Fruit fly (Drosophila melanogaster) whole organism, embryonic: Measurements from ENCODE around the gene Vti1a.

Experiments used
- ATbp ChIP-seq: fragments of 200-800 bp; sonication (Bioruptor generic); optimal IDR thresholded peaks from 2 replicates; lab custom pipeline; 2017; ENCODE audit warnings: missing biosample characterization, mild to moderate bottlenecking, missing genetic modification characterization, missing genetic modification reagents
- B-H2 ChIP-seq: fragments of 200-800 bp; sonication (Bioruptor generic); optimal IDR thresholded peaks from 2 replicates; lab custom pipeline; 2018; ENCODE audit warnings: missing biosample characterization, mild to moderate bottlenecking, missing genetic modification characterization
- BtbVII ChIP-seq: fragments of 200-800 bp; sonication (Bioruptor generic); optimal IDR thresholded peaks from 3 replicates; lab custom pipeline; 2017; ENCODE audit warnings: missing biosample characterization, mild to moderate bottlenecking, missing genetic modification characterization
- CG10565 ChIP-seq: fragments of 200-800 bp; sonication (Bioruptor generic); optimal IDR thresholded peaks from 3 replicates; lab custom pipeline; 2016; ENCODE audit warnings: missing biosample characterization, mild to moderate bottlenecking, missing genetic modification characterization
- CG12236 ChIP-seq: fragments of 200-800 bp; sonication (Bioruptor generic); optimal IDR thresholded peaks from 2 replicates; lab custom pipeline; 2016; ENCODE audit warnings: missing biosample characterization, missing genetic modification characterization
- CG14050 ChIP-seq: fragments of 200-800 bp; sonication (Bioruptor generic); IDR thresholded peaks from 3 replicates; pipeline ENCODE4 v1.3.6; 2022; ENCODE audit warnings: missing biosample characterization, missing genetic modification characterization
- CG14441 ChIP-seq: fragments of 200-800 bp; sonication (Bioruptor generic); IDR thresholded peaks from 2 replicates; pipeline ENCODE4 v1.3.6; 2022; ENCODE audit warnings: missing biosample characterization, missing genetic modification characterization
- CG15269 ChIP-seq: fragments of 200-800 bp; sonication (Bioruptor generic); optimal IDR thresholded peaks from 2 replicates; lab custom pipeline; 2018; ENCODE audit warnings: missing biosample characterization, mild to moderate bottlenecking, missing genetic modification characterization, moderate library complexity
- CG16863 ChIP-seq: fragments of 200-800 bp; sonication (Bioruptor generic); optimal IDR thresholded peaks from 3 replicates; lab custom pipeline; 2016; ENCODE audit warnings: missing biosample characterization, missing genetic modification characterization
- CG17328 ChIP-seq: fragments of 200-800 bp; sonication (Bioruptor generic); IDR thresholded peaks from 2 replicates; pipeline ENCODE4 v1.3.6; 2022; ENCODE audit warnings: missing biosample characterization, missing genetic modification characterization
- CG17612 ChIP-seq: fragments of 200-800 bp; sonication (Bioruptor generic); IDR thresholded peaks from 2 replicates; pipeline ENCODE4 v1.3.6; 2022; ENCODE audit warnings: missing biosample characterization, missing genetic modification characterization
- CG17912 ChIP-seq: fragments of 200-800 bp; sonication (Bioruptor generic); optimal IDR thresholded peaks from 2 replicates; lab custom pipeline; 2018; ENCODE audit warnings: missing biosample characterization, mild to moderate bottlenecking, missing genetic modification characterization
- CG3163 ChIP-seq: fragments of 200-800 bp; sonication (Bioruptor generic); optimal IDR thresholded peaks from 3 replicates; lab custom pipeline; 2016; ENCODE audit warnings: missing biosample characterization, missing genetic modification characterization
- CG33213 ChIP-seq: fragments of 200-800 bp; sonication (Bioruptor generic); optimal IDR thresholded peaks from 3 replicates; lab custom pipeline; 2016; ENCODE audit warnings: missing biosample characterization, missing genetic modification characterization
- CG4730 ChIP-seq: fragments of 200-800 bp; sonication (Bioruptor generic); IDR thresholded peaks from 2 replicates; pipeline ENCODE4 v1.3.6; 2022; ENCODE audit warnings: missing biosample characterization, missing genetic modification characterization
- CG7928 ChIP-seq: fragments of 200-800 bp; sonication (Bioruptor generic); optimal IDR thresholded peaks from 2 replicates; lab custom pipeline; 2017; ENCODE audit warnings: missing biosample characterization, mild to moderate bottlenecking, missing genetic modification characterization
- CG9437 ChIP-seq: fragments of 200-800 bp; sonication (Bioruptor generic); optimal IDR thresholded peaks from 2 replicates; lab custom pipeline; 2018; ENCODE audit warnings: missing biosample characterization, mild to moderate bottlenecking, missing genetic modification characterization
- CG9727 ChIP-seq: fragments of 200-800 bp; sonication (Bioruptor generic); optimal IDR thresholded peaks from 3 replicates; lab custom pipeline; 2017; ENCODE audit warnings: missing biosample characterization, mild to moderate bottlenecking, missing genetic modification characterization
- Chrac-16 ChIP-seq: fragments of 200-800 bp; sonication (Bioruptor generic); optimal IDR thresholded peaks from 3 replicates; lab custom pipeline; 2016; ENCODE audit warnings: missing biosample characterization, missing genetic modification characterization
- CrebB ChIP-seq: fragments of 200-800 bp; sonication (Bioruptor generic); optimal IDR thresholded peaks from 3 replicates; lab custom pipeline; 2018; ENCODE audit warnings: missing biosample characterization, mild to moderate bottlenecking, missing genetic modification characterization
- D ChIP-seq, 2 experiments: fragments of 200-800 bp in 1 of 2; fragments of >200 bp in 1 of 2; sonication (Bioruptor generic) in 1 of 2; optimal IDR thresholded peaks; 2 replicates in 1 of 2; 3 replicates in 1 of 2; lab custom pipeline; 2017; ENCODE audit warnings: mild to moderate bottlenecking in 1 of 2, missing biosample characterization in 1 of 2, missing genetic modification characterization in 1 of 2, missing genetic modification reagents in 1 of 2
- D19A ChIP-seq: fragments of 200-800 bp; optimal IDR thresholded peaks from 3 replicates; lab custom pipeline; 2019; ENCODE audit warnings: missing biosample characterization, mild to moderate bottlenecking, missing genetic modification characterization, moderate library complexity
- D19B ChIP-seq: fragments of 200-800 bp; sonication (Bioruptor generic); optimal IDR thresholded peaks from 2 replicates; lab custom pipeline; 2017; ENCODE audit warnings: missing biosample characterization, mild to moderate bottlenecking, missing genetic modification characterization
- Fer3 ChIP-seq: fragments of 200-800 bp; sonication (Bioruptor generic); optimal IDR thresholded peaks from 2 replicates; lab custom pipeline; 2018; ENCODE audit warnings: missing biosample characterization, mild to moderate bottlenecking, missing genetic modification characterization, moderate library complexity
- Hmr ChIP-seq: fragments of 200-800 bp; sonication (Bioruptor generic); optimal IDR thresholded peaks from 3 replicates; lab custom pipeline; 2017; ENCODE audit warnings: mild to moderate bottlenecking, missing biosample characterization, missing genetic modification reagents, missing genetic modification characterization
- Max ChIP-seq: fragments of 200-800 bp; sonication (Bioruptor generic); optimal IDR thresholded peaks from 2 replicates; lab custom pipeline; 2016; ENCODE audit warnings: missing biosample characterization, mild to moderate bottlenecking, missing genetic modification characterization
- Meics ChIP-seq: fragments of 200-800 bp; sonication (Bioruptor generic); optimal IDR thresholded peaks from 2 replicates; lab custom pipeline; 2017; ENCODE audit warnings: missing biosample characterization, mild to moderate bottlenecking, missing genetic modification characterization
- Myb ChIP-seq: fragments of 200-800 bp; sonication (Bioruptor generic); optimal IDR thresholded peaks from 2 replicates; lab custom pipeline; 2016; ENCODE audit warnings: missing biosample characterization, missing genetic modification characterization
- NC2β ChIP-seq: fragments of 200-800 bp; sonication (Bioruptor generic); optimal IDR thresholded peaks from 2 replicates; lab custom pipeline; 2016; ENCODE audit warnings: missing biosample characterization, missing genetic modification characterization
- Rfx ChIP-seq: fragments of 200-800 bp; sonication (Bioruptor generic); IDR thresholded peaks from 2 replicates; pipeline ENCODE4 v1.3.6; 2022; ENCODE audit warnings: missing biosample characterization, missing genetic modification characterization
- Tbp ChIP-seq: fragments of >200 bp; optimal IDR thresholded peaks from 2 replicates; lab custom pipeline; 2018; ENCODE audit warnings: missing biosample characterization, missing genetic modification characterization
- ab ChIP-seq: fragments of 200-800 bp; sonication (Bioruptor generic); optimal IDR thresholded peaks from 2 replicates; lab custom pipeline; 2016; ENCODE audit warnings: missing biosample characterization, missing genetic modification characterization
- ash1 ChIP-seq: fragments of 200-800 bp; sonication (Bioruptor generic); optimal IDR thresholded peaks from 2 replicates; lab custom pipeline; 2018; ENCODE audit warnings: missing biosample characterization, mild to moderate bottlenecking, missing genetic modification characterization
- br ChIP-seq: fragments of >200 bp; optimal IDR thresholded peaks from 2 replicates; lab custom pipeline; 2017
- disco-r ChIP-seq: fragments of 200-800 bp; sonication (Bioruptor generic); optimal IDR thresholded peaks from 2 replicates; lab custom pipeline; 2016; ENCODE audit warnings: missing biosample characterization, missing genetic modification characterization
- ems ChIP-seq: fragments of 200-800 bp; sonication (Bioruptor generic); optimal IDR thresholded peaks from 3 replicates; lab custom pipeline; 2016; ENCODE audit warnings: missing biosample characterization, missing genetic modification characterization
- eyg ChIP-seq: fragments of 200-800 bp; sonication (Bioruptor generic); optimal IDR thresholded peaks from 3 replicates; lab custom pipeline; 2016; ENCODE audit warnings: missing biosample characterization, missing genetic modification characterization
- fd102C ChIP-seq: fragments of 200-800 bp; sonication (Bioruptor generic); optimal IDR thresholded peaks from 2 replicates; lab custom pipeline; 2018; ENCODE audit warnings: missing biosample characterization, mild to moderate bottlenecking, missing genetic modification characterization, moderate library complexity
- fru ChIP-seq: fragments of >200 bp; optimal IDR thresholded peaks from 2 replicates; lab custom pipeline; 2017
- gce ChIP-seq: fragments of 200-800 bp; sonication (Bioruptor generic); IDR thresholded peaks from 3 replicates; pipeline ENCODE4 v1.3.6; 2022; ENCODE audit warnings: missing biosample characterization, missing genetic modification characterization
- ham ChIP-seq: fragments of 200-800 bp; sonication (Bioruptor generic); IDR thresholded peaks from 2 replicates; pipeline ENCODE4 v1.3.6; 2022; ENCODE audit warnings: missing biosample characterization, missing genetic modification characterization
- jumu ChIP-seq: fragments of 200-800 bp; sonication (Bioruptor generic); optimal IDR thresholded peaks from 3 replicates; lab custom pipeline; 2016; ENCODE audit warnings: missing biosample characterization, missing genetic modification characterization
- luna ChIP-seq: fragments of 200-800 bp; sonication (Bioruptor generic); optimal IDR thresholded peaks from 2 replicates; lab custom pipeline; 2016; ENCODE audit warnings: missing biosample characterization, missing genetic modification characterization
- maf-S ChIP-seq: fragments of 200-800 bp; sonication (Bioruptor generic); optimal IDR thresholded peaks from 2 replicates; lab custom pipeline; 2016; ENCODE audit warnings: missing biosample characterization, missing genetic modification characterization
- mld ChIP-seq: fragments of 200-800 bp; sonication (Bioruptor generic); IDR thresholded peaks from 3 replicates; pipeline ENCODE4 v1.3.6; 2022; ENCODE audit warnings: missing biosample characterization, missing genetic modification characterization; ENCODE audit not compliant: partially characterized antibody
- peb ChIP-seq: fragments of 200-800 bp; sonication (Bioruptor generic); IDR thresholded peaks from 2 replicates; pipeline ENCODE4 v1.3.6; 2022; ENCODE audit warnings: missing biosample characterization, missing genetic modification characterization
- psq ChIP-seq: fragments of 200-800 bp; sonication (Bioruptor generic); optimal IDR thresholded peaks from 2 replicates; lab custom pipeline; 2017; ENCODE audit warnings: missing biosample characterization, missing genetic modification characterization
- sc ChIP-seq, 3 experiments: fragments of >200 bp in 2 of 3; fragments of 200-800 bp in 1 of 3; sonication (Bioruptor generic) in 1 of 3; optimal IDR thresholded peaks; 2 replicates in 2 of 3; 3 replicates in 1 of 3; lab custom pipeline; 2017; ENCODE audit warnings: mild to moderate bottlenecking in 1 of 3, missing biosample characterization in 1 of 3, missing genetic modification characterization in 1 of 3, missing genetic modification reagents in 1 of 3
- sisA ChIP-seq: fragments of 200-800 bp; sonication (Bioruptor generic); IDR thresholded peaks from 2 replicates; pipeline ENCODE4 v1.3.6; 2022; ENCODE audit warnings: missing biosample characterization, missing genetic modification characterization
- sqz ChIP-seq: fragments of 200-800 bp; sonication (Bioruptor generic); optimal IDR thresholded peaks from 3 replicates; lab custom pipeline; 2018; ENCODE audit warnings: missing biosample characterization, mild to moderate bottlenecking, missing genetic modification characterization
- tna ChIP-seq: fragments of 200-800 bp; sonication (Bioruptor generic); IDR thresholded peaks from 2 replicates; pipeline ENCODE4 v1.3.6; 2022; ENCODE audit warnings: missing biosample characterization, missing genetic modification characterization; ENCODE audit not compliant: partially characterized antibody
- tup ChIP-seq: fragments of 200-800 bp; sonication (Bioruptor generic); optimal IDR thresholded peaks from 2 replicates; lab custom pipeline; 2016; ENCODE audit warnings: missing biosample characterization, mild to moderate bottlenecking, missing genetic modification characterization, moderate library complexity
- wdn ChIP-seq: fragments of 200-800 bp; sonication (Bioruptor generic); IDR thresholded peaks from 2 replicates; pipeline ENCODE4 v1.3.6; 2022; ENCODE audit warnings: missing biosample characterization, missing genetic modification characterization

The Vti1a gene

dm6 chr3L:685441-685804 lies 7.3 kb downstream of the Vti1a start, which contains the start of gene ebd1 (continued):
- TF ChIP-seq br (lab: Kevin White, UChicago) (no peak), Hmr (no peak), Myb (no peak), Chrac-16 (no peak), B-H2 (GFP tag; lab: Kevin White, UChicago) (no peak), CG17328 (GFP tag; lab: Robert Waterston, UW) (0 out of 2 replicates have a peak, but pooled peaks have one; percentile 5), ham (GFP tag; lab: Robert Waterston, UW) (no peak), CG33213 (GFP tag; lab: Kevin White, UChicago) (no peak), D (optimal IDR thresholded peaks at IDR 0.05; lab: Kevin White, UChicago) (peak; percentile 65), D (GFP tag; optimal IDR thresholded peaks at IDR 0.05; lab: Kevin White, UChicago) (no peak), CG9727 (GFP tag; lab: Kevin White, UChicago) (no peak), eyg (GFP tag; lab: Kevin White, UChicago) (no peak), Tbp (no peak), fd102C (GFP tag; lab: Kevin White, UChicago) (no peak), sc (optimal IDR thresholded peaks at IDR 0.05; lab: Kevin White, UChicago) (no peak), sc (GFP tag; optimal IDR thresholded peaks at IDR 0.05; lab: Kevin White, UChicago) (no peak), CG15269 (tag; lab: Kevin White, UChicago) (no peak), Max (peak; percentile 19), NC2β (GFP tag; lab: Kevin White, UChicago) (no peak), CG4730 (GFP tag; lab: Robert Waterston, UW) (no peak), BtbVII (peak; percentile 59), CG17912 (GFP tag; lab: Kevin White, UChicago) (peak; percentile 7), mld (GFP tag; lab: Robert Waterston, UW) (no peak), sisA (GFP tag; lab: Robert Waterston, UW) (no peak), Meics (GFP tag; lab: Kevin White, UChicago) (no peak), Rfx (GFP tag; lab: Robert Waterston, UW) (no peak), ems (GFP tag; lab: Kevin White, UChicago) (no peak), tup (no peak), CG7928 (no peak), CG14441 (no peak), luna (GFP tag; lab: Kevin White, UChicago) (no peak), CG9437 (GFP tag; lab: Kevin White, UChicago) (no peak), CG3163 (GFP tag; lab: Kevin White, UChicago) (peak; percentile 45), CrebB (tag; lab: Kevin White, UChicago) (peak; percentile 31), tna (GFP tag; lab: Robert Waterston, UW) (no peak), maf-S (GFP tag; lab: Kevin White, UChicago) (no peak), CG16863 (GFP tag; lab: Kevin White, UChicago) (no peak), Fer3 (no peak), ash1 (GFP tag; lab: Kevin White, UChicago) (no peak), disco-r (GFP tag; lab: Kevin White, UChicago) (no peak), psq (no peak), D19A (tag; lab: Kevin White, UChicago) (peak; percentile 8), sqz (GFP tag; lab: Kevin White, UChicago) (no peak), ab (no peak), CG17612 (no peak), CG10565 (no peak), gce (GFP tag; lab: Robert Waterston, UW) (no peak), CG12236 (GFP tag; lab: Kevin White, UChicago) (no peak), D19B (GFP tag; lab: Kevin White, UChicago) (no peak), jumu (no peak), fru (lab: Kevin White, UChicago) (no peak), wdn (GFP tag; lab: Robert Waterston, UW) (no peak), ATbp (GFP tag; lab: Kevin White, UChicago) (no peak), peb (GFP tag; lab: Robert Waterston, UW) (no peak), CG14050 (GFP tag; lab: Robert Waterston, UW) (no peak)
